Worm (Caenorhabditis elegans) whole organism, early embryonic: Measurements from ENCODE around the gene nhr-76.

Source experiments
- B0310.2 ChIP-seq: sonication (generic microtip); optimal IDR thresholded peaks from 2 replicates; lab custom pipeline; 2016; ENCODE audit warnings: mild to moderate bottlenecking, missing genetic modification characterization, missing compliant biosample characterization
- F13C5.2 ChIP-seq: sonication (generic microtip); optimal IDR thresholded peaks from 2 replicates; lab custom pipeline; 2017; ENCODE audit warnings: mild to moderate bottlenecking, missing genetic modification characterization, inconsistent platforms, missing compliant biosample characterization
- aly-1 ChIP-seq: sonication (generic microtip); optimal IDR thresholded peaks from 2 replicates; lab custom pipeline; 2016; ENCODE audit warnings: missing genetic modification characterization, missing compliant biosample characterization
- ama-1 ChIP-seq: fragments of 150-350 bp; optimal IDR thresholded peaks from 2 replicates; lab custom pipeline; 2014
- ceh-13 ChIP-seq: fragments of 200-800 bp; sonication (Bioruptor generic); optimal IDR thresholded peaks from 2 replicates; lab custom pipeline; 2018; ENCODE audit warnings: mild to moderate bottlenecking, missing genetic modification characterization, missing compliant biosample characterization
- ceh-36 ChIP-seq: sonication (generic microtip); optimal IDR thresholded peaks from 2 replicates; lab custom pipeline; 2016; ENCODE audit warnings: missing genetic modification characterization, inconsistent platforms, missing compliant biosample characterization
- ets-7 ChIP-seq: sonication (generic microtip); optimal IDR thresholded peaks from 2 replicates; lab custom pipeline; 2016; ENCODE audit warnings: missing genotype, missing genetic modification characterization, missing compliant biosample characterization
- flt-1 ChIP-seq: fragments of 200-800 bp; sonication (Bioruptor generic); IDR thresholded peaks from 2 replicates; pipeline ENCODE4 v1.3.6; 2022; ENCODE audit warnings: missing genetic modification characterization, missing compliant biosample characterization
- hmbx-1 ChIP-seq: sonication (generic microtip); optimal IDR thresholded peaks from 2 replicates; lab custom pipeline; 2016; ENCODE audit warnings: mild to moderate bottlenecking, missing genetic modification characterization, missing compliant biosample characterization
- hmg-4 ChIP-seq: fragments of 200-800 bp; sonication (Bioruptor generic); optimal IDR thresholded peaks from 2 replicates; lab custom pipeline; 2018; ENCODE audit warnings: mild to moderate bottlenecking, missing genetic modification characterization, missing compliant biosample characterization
- hnd-1 ChIP-seq: sonication (generic microtip); optimal IDR thresholded peaks from 2 replicates; lab custom pipeline; 2016; ENCODE audit warnings: missing genetic modification characterization, missing compliant biosample characterization
- pes-1 ChIP-seq: fragments of 200-800 bp; sonication (Bioruptor generic); IDR thresholded peaks from 2 replicates; pipeline ENCODE4 v1.3.6; 2022; ENCODE audit warnings: missing genetic modification reagents, missing genetic modification characterization, missing compliant biosample characterization
- scrt-1 ChIP-seq: fragments of 200-800 bp; sonication (Bioruptor generic); IDR thresholded peaks from 2 replicates; pipeline ENCODE4 v1.3.6; 2022; ENCODE audit warnings: missing genetic modification characterization, missing compliant biosample characterization
- sea-1 ChIP-seq: fragments of 200-800 bp; sonication (Bioruptor generic); conservative IDR thresholded peaks from 2 replicates; pipeline ENCODE4 v1.3.6; 2022; ENCODE audit warnings: missing genetic modification characterization, missing compliant biosample characterization
- tbx-11 ChIP-seq: fragments of 200-800 bp; sonication (Bioruptor generic); IDR thresholded peaks from 2 replicates; pipeline ENCODE4 v1.3.6; 2022; ENCODE audit warnings: missing genetic modification characterization, missing compliant biosample characterization
- tbx-37 ChIP-seq: fragments of 200-800 bp; sonication (Bioruptor generic); conservative IDR thresholded peaks from 2 replicates; pipeline ENCODE4 v1.3.6; 2022; ENCODE audit warnings: missing genetic modification reagents, missing genetic modification characterization, missing compliant biosample characterization
- tra-4 ChIP-seq: sonication (generic microtip); optimal IDR thresholded peaks from 2 replicates; lab custom pipeline; 2017; ENCODE audit warnings: missing genetic modification characterization, missing compliant biosample characterization

nhr-76 gene

ce11 chrIV:627237-627636 is at the start of gene nhr-76:
Gene nhr-76 (plus strand): TSS chrIV:627537.
- TF ChIP-seq hmg-4 (GFP tag; lab: Kevin White, UChicago) (no peak), scrt-1 (GFP tag; lab: Robert Waterston, UW) (no peak), ceh-13 (GFP tag; lab: Kevin White, UChicago) (no peak), tra-4 (no peak), sea-1 (GFP tag; lab: Robert Waterston, UW) (no peak), hmbx-1 (tag; lab: Kevin White, UChicago) (no peak), ceh-36 (no peak), flt-1 (no peak)

ce11 chrIV:580512-580911 is 46.8 kb upstream of the nhr-76 start:
- TF ChIP-seq tra-4: no peak
- TF ChIP-seq hnd-1 (tag; lab: Kevin White, UChicago): no peak
- TF ChIP-seq sea-1 (GFP tag; lab: Robert Waterston, UW): no peak
- TF ChIP-seq aly-1 (tag; lab: Kevin White, UChicago): no peak
- no peak for TF ChIP-seq tbx-37 (GFP tag; lab: Robert Waterston, UW)
- no peak for TF ChIP-seq flt-1
- no peak for TF ChIP-seq ama-1 (lab: Kevin White, UChicago)
- TF ChIP-seq tbx-11 (GFP tag; lab: Robert Waterston, UW): no peak
- TF ChIP-seq F13C5.2: no peak
- no peak for TF ChIP-seq hmbx-1 (tag; lab: Kevin White, UChicago)
- TF ChIP-seq ets-7: no peak
- TF ChIP-seq scrt-1 (GFP tag; lab: Robert Waterston, UW): no peak
- no peak for TF ChIP-seq ceh-36
- TF ChIP-seq B0310.2 (tag; lab: Kevin White, UChicago): no peak
- no peak for TF ChIP-seq pes-1 (GFP tag; lab: Robert Waterston, UW)
- no peak for TF ChIP-seq hmg-4 (GFP tag; lab: Kevin White, UChicago)
- TF ChIP-seq ceh-13 (GFP tag; lab: Kevin White, UChicago): no peak

ce11 chrIV:582130-582529 is 45.2 kb upstream of the nhr-76 start, which contains the start of gene F56A11.6:
Gene F56A11.6 (minus strand): TSS chrIV:582230.
- no peak for TF ChIP-seq flt-1
- TF ChIP-seq ets-7: no peak
- no peak for TF ChIP-seq B0310.2 (tag; lab: Kevin White, UChicago)
- no peak for TF ChIP-seq ama-1 (lab: Kevin White, UChicago)
- TF ChIP-seq aly-1 (tag; lab: Kevin White, UChicago): no peak
- TF ChIP-seq scrt-1 (GFP tag; lab: Robert Waterston, UW): no peak
- no peak for TF ChIP-seq hnd-1 (tag; lab: Kevin White, UChicago)
- no peak for TF ChIP-seq hmbx-1 (tag; lab: Kevin White, UChicago)
- no peak for TF ChIP-seq F13C5.2
- TF ChIP-seq tra-4: no peak
- TF ChIP-seq ceh-36: no peak
- no peak for TF ChIP-seq hmg-4 (GFP tag; lab: Kevin White, UChicago)
- TF ChIP-seq ceh-13 (GFP tag; lab: Kevin White, UChicago): no peak

- TF ChIP-seq aly-1 (tag; lab: Kevin White, UChicago) (no peak), B0310.2 (tag; lab: Kevin White, UChicago) (no peak), scrt-1 (GFP tag; lab: Robert Waterston, UW) (no peak), flt-1 (no peak), F13C5.2 (no peak), hmg-4 (GFP tag; lab: Kevin White, UChicago) (no peak), ceh-13 (GFP tag; lab: Kevin White, UChicago) (no peak), hnd-1 (tag; lab: Kevin White, UChicago) (no peak), tbx-11 (GFP tag; lab: Robert Waterston, UW) (no peak)
Observed at ce11 chrIV:584039-584438, 43.3 kb upstream of the nhr-76 start.

- TF ChIP-seq B0310.2 (tag; lab: Kevin White, UChicago): no peak
- no peak for TF ChIP-seq hmbx-1 (tag; lab: Kevin White, UChicago)
- TF ChIP-seq tbx-37 (GFP tag; lab: Robert Waterston, UW): no peak
- TF ChIP-seq ceh-36: no peak
- TF ChIP-seq hnd-1 (tag; lab: Kevin White, UChicago): no peak
- no peak for TF ChIP-seq F13C5.2
- no peak for TF ChIP-seq ama-1 (lab: Kevin White, UChicago)
- TF ChIP-seq sea-1 (GFP tag; lab: Robert Waterston, UW): no peak
- TF ChIP-seq pes-1 (GFP tag; lab: Robert Waterston, UW): no peak
- no peak for TF ChIP-seq tra-4
- no peak for TF ChIP-seq scrt-1 (GFP tag; lab: Robert Waterston, UW)
- no peak for TF ChIP-seq flt-1
- no peak for TF ChIP-seq hmg-4 (GFP tag; lab: Kevin White, UChicago)
- TF ChIP-seq tbx-11 (GFP tag; lab: Robert Waterston, UW): no peak
- TF ChIP-seq ceh-13 (GFP tag; lab: Kevin White, UChicago): no peak
- no peak for TF ChIP-seq ets-7
- TF ChIP-seq aly-1 (tag; lab: Kevin White, UChicago): no peak
Observed at ce11 chrIV:587729-588128, 39.6 kb upstream of the nhr-76 start, which contains the start of gene C18H7.12. Gene C18H7.12 (minus strand): TSS chrIV:587829.

ce11 chrIV:592382-592781 is 35.0 kb upstream of the nhr-76 start, which contains the start of gene C18H7.6:
Gene C18H7.6 (minus strand): TSS chrIV:592485.
- no peak for TF ChIP-seq sea-1 (GFP tag; lab: Robert Waterston, UW)
- TF ChIP-seq ceh-13 (GFP tag; lab: Kevin White, UChicago): no peak
- no peak for TF ChIP-seq aly-1 (tag; lab: Kevin White, UChicago)
- TF ChIP-seq F13C5.2: no peak
- no peak for TF ChIP-seq hmg-4 (GFP tag; lab: Kevin White, UChicago)
- no peak for TF ChIP-seq scrt-1 (GFP tag; lab: Robert Waterston, UW)
- no peak for TF ChIP-seq flt-1

ce11 chrIV:593029-593428 is 34.3 kb upstream of the nhr-76 start, which contains the start of gene C18H7.4:
Gene C18H7.4 (plus strand): TSS chrIV:593329.
- no peak for TF ChIP-seq B0310.2 (tag; lab: Kevin White, UChicago)
- TF ChIP-seq tbx-11 (GFP tag; lab: Robert Waterston, UW): no peak
- TF ChIP-seq F13C5.2: no peak
- no peak for TF ChIP-seq hnd-1 (tag; lab: Kevin White, UChicago)
- TF ChIP-seq sea-1 (GFP tag; lab: Robert Waterston, UW): no peak
- no peak for TF ChIP-seq ets-7
- TF ChIP-seq aly-1 (tag; lab: Kevin White, UChicago): no peak
- TF ChIP-seq ama-1 (lab: Kevin White, UChicago): no peak
- no peak for TF ChIP-seq tbx-37 (GFP tag; lab: Robert Waterston, UW)
- no peak for TF ChIP-seq pes-1 (GFP tag; lab: Robert Waterston, UW)
- TF ChIP-seq ceh-13 (GFP tag; lab: Kevin White, UChicago): no peak
- TF ChIP-seq ceh-36: no peak
- no peak for TF ChIP-seq hmg-4 (GFP tag; lab: Kevin White, UChicago)
- no peak for TF ChIP-seq hmbx-1 (tag; lab: Kevin White, UChicago)
- no peak for TF ChIP-seq tra-4
- no peak for TF ChIP-seq flt-1
